Worm (Caenorhabditis elegans) whole organism, midembryonic: ENCODE measurements around the gene nhr-201.

Experiments
- T22C8.4 ChIP-seq: fragments of 200-800 bp; sonication (Bioruptor generic); IDR thresholded peaks from 2 replicates; pipeline ENCODE4 v1.3.6; 2022; ENCODE audit warnings: missing genetic modification characterization, missing compliant biosample characterization
- flt-1 ChIP-seq: fragments of 200-800 bp; sonication (Bioruptor generic); IDR thresholded peaks from 2 replicates; pipeline ENCODE4 v1.3.6; 2022; ENCODE audit warnings: missing genetic modification characterization, missing compliant biosample characterization
- klf-2 ChIP-seq: fragments of 200-800 bp; sonication (Bioruptor generic); conservative IDR thresholded peaks from 2 replicates; pipeline ENCODE4 v1.3.6; 2022; ENCODE audit warnings: missing genetic modification reagents, missing genetic modification characterization, missing compliant biosample characterization
- med-1 ChIP-seq: sonication (generic microtip); optimal IDR thresholded peaks from 2 replicates; lab custom pipeline; 2017; ENCODE audit warnings: missing genetic modification characterization, mild to moderate bottlenecking, missing compliant biosample characterization, antibody characterized with exemption, missing genetic modification reagents; ENCODE audit not compliant: insufficient read depth
- ref-1 ChIP-seq: fragments of 200-800 bp; sonication (Bioruptor generic); conservative IDR thresholded peaks from 2 replicates; pipeline ENCODE4 v1.3.6; 2022; ENCODE audit warnings: missing genetic modification reagents, missing genetic modification characterization, missing compliant biosample characterization
- tab-1 ChIP-seq: fragments of 200-800 bp; sonication (Bioruptor generic); IDR thresholded peaks from 2 replicates; pipeline ENCODE4 v1.3.6; 2022; ENCODE audit warnings: missing genetic modification characterization, missing compliant biosample characterization
- ztf-23 ChIP-seq: fragments of 200-800 bp; sonication (Bioruptor generic); IDR thresholded peaks from 2 replicates; pipeline ENCODE4 v1.3.6; 2022; ENCODE audit warnings: missing genetic modification reagents, missing genetic modification characterization, missing compliant biosample characterization
- ztf-29 ChIP-seq: fragments of 200-800 bp; sonication (Bioruptor generic); IDR thresholded peaks from 2 replicates; pipeline ENCODE4 v1.3.6; 2022; ENCODE audit warnings: missing genetic modification reagents, missing genetic modification characterization, missing compliant biosample characterization

ce11 chrV:501230-501629 is 36.6 kb downstream of the nhr-201 start, which contains the start of gene str-256:
- TF ChIP-seq ztf-29 (GFP tag; lab: Robert Waterston, UW), result no peak
- no peak for TF ChIP-seq ztf-23 (GFP tag; lab: Robert Waterston, UW)
- TF ChIP-seq klf-2 (GFP tag; lab: Robert Waterston, UW), result no peak
- no peak for TF ChIP-seq tab-1 (GFP tag; lab: Robert Waterston, UW)
- no peak for TF ChIP-seq flt-1 (GFP tag; lab: Robert Waterston, UW)
- no peak for TF ChIP-seq med-1
- no peak for TF ChIP-seq T22C8.4 (GFP tag; lab: Robert Waterston, UW)
- TF ChIP-seq ref-1 (GFP tag; lab: Robert Waterston, UW), result no peak
